Worm (Caenorhabditis elegans): ENCODE data around the gene B0280.11.

ce11 chrIII:7087180-7087579 lies 50.9 kb downstream of the B0280.11 start:
- TF ChIP-seq W03F9.2 (tag; optimal IDR thresholded peaks at IDR 0.05) (no peak), him-1 (tag; optimal IDR thresholded peaks at IDR 0.05) (no peak)

All from whole organism, L4/young adult.